Worm (Caenorhabditis elegans): ENCODE data around the gene twk-22.

The twk-22 gene

ce11 chrX:16306164-16306563 is at the start of gene twk-22:
twk-22 (plus strand) TSS chrX:16306464.
- no peak for TF ChIP-seq unc-62 (GFP tag; optimal IDR thresholded peaks at IDR 0.05)

- no peak for TF ChIP-seq unc-62 (GFP tag; optimal IDR thresholded peaks at IDR 0.05)
These were observed 47.8 kb upstream of the twk-22 start for ce11 chrX:16258503-16258902.

- no peak for TF ChIP-seq unc-62 (GFP tag; optimal IDR thresholded peaks at IDR 0.05)
These were observed 46.2 kb upstream of the twk-22 start for ce11 chrX:16260077-16260476.

ce11 chrX:16261993-16262392 is 44.3 kb upstream of the twk-22 start, which contains the start of gene sgk-1:
sgk-1 (minus strand) TSS chrX:16262122.
- no peak for TF ChIP-seq unc-62 (GFP tag; optimal IDR thresholded peaks at IDR 0.05)

ce11 chrX:16263287-16263686 is 43.0 kb upstream of the twk-22 start:
- no peak for TF ChIP-seq unc-62 (GFP tag; optimal IDR thresholded peaks at IDR 0.05)

- TF ChIP-seq unc-62 (GFP tag; optimal IDR thresholded peaks at IDR 0.05), result no peak
These were observed 40.5 kb upstream of the twk-22 start, which contains the start of gene mua-6 for ce11 chrX:16265636-16266384. mua-6 (minus strand) TSS chrX:16265686.

- TF ChIP-seq unc-62 (GFP tag; optimal IDR thresholded peaks at IDR 0.05), result no peak
These were observed 36.3 kb upstream of the twk-22 start, which contains the start of gene ifa-3 for ce11 chrX:16269969-16270368. ifa-3 (minus strand) TSS chrX:16270069.

ce11 chrX:16271147-16271546 is 35.1 kb upstream of the twk-22 start:
- TF ChIP-seq unc-62 (GFP tag; optimal IDR thresholded peaks at IDR 0.05), result no peak

- TF ChIP-seq unc-62 (GFP tag; optimal IDR thresholded peaks at IDR 0.05), result no peak
These were observed 30.9 kb upstream of the twk-22 start, which contains the start of gene sdc-1 for ce11 chrX:16275255-16275813. sdc-1 (plus strand) TSS chrX:16275763.

- TF ChIP-seq unc-62 (GFP tag; optimal IDR thresholded peaks at IDR 0.05), result no peak
These were observed 23.2 kb upstream of the twk-22 start, which contains the start of gene F52E10.2 for ce11 chrX:16283103-16283502. F52E10.2 (minus strand) TSS chrX:16283203.

ce11 chrX:16285151-16285550 is 21.1 kb upstream of the twk-22 start:
- TF ChIP-seq unc-62 (GFP tag; optimal IDR thresholded peaks at IDR 0.05), result no peak

- no peak for TF ChIP-seq unc-62 (GFP tag; optimal IDR thresholded peaks at IDR 0.05)
These were observed 16.6 kb upstream of the twk-22 start for ce11 chrX:16289635-16290034.

- TF ChIP-seq unc-62 (GFP tag; optimal IDR thresholded peaks at IDR 0.05), result no peak
These were observed 15.7 kb upstream of the twk-22 start for ce11 chrX:16290536-16290935.

- TF ChIP-seq unc-62 (GFP tag; optimal IDR thresholded peaks at IDR 0.05), result no peak
These were observed 13.3 kb upstream of the twk-22 start, which contains the start of gene F52E10.4 for ce11 chrX:16292933-16293332. F52E10.4 (minus strand) TSS chrX:16293033.

- no peak for TF ChIP-seq unc-62 (GFP tag; optimal IDR thresholded peaks at IDR 0.05)
These were observed 9.1 kb upstream of the twk-22 start for ce11 chrX:16297123-16297522.

- TF ChIP-seq unc-62 (GFP tag; optimal IDR thresholded peaks at IDR 0.05), result no peak
These were observed 8.1 kb upstream of the twk-22 start for ce11 chrX:16298173-16298572.

- no peak for TF ChIP-seq unc-62 (GFP tag; optimal IDR thresholded peaks at IDR 0.05)
These were observed 6.4 kb upstream of the twk-22 start, which contains the start of gene twk-21 for ce11 chrX:16299859-16300258. twk-21 (plus strand) TSS chrX:16299892.

Measured in whole organism, dauer.